Worm (Caenorhabditis elegans) whole organism, midembryonic: ENCODE measurements around the gene obr-1.
A peak's percentile ranks its signal among the peaks of the same experiment; 100 is the strongest.

ENCODE experiments used
- T22C8.4 ChIP-seq: fragments of 200-800 bp; sonication (Bioruptor generic); IDR thresholded peaks from 2 replicates; pipeline ENCODE4 v1.3.6; 2022; ENCODE audit warnings: missing genetic modification characterization, missing compliant biosample characterization
- cog-1 ChIP-seq: sonication (generic microtip); optimal IDR thresholded peaks from 2 replicates; lab custom pipeline; 2016; ENCODE audit warnings: missing genetic modification characterization, missing compliant biosample characterization
- flt-1 ChIP-seq: fragments of 200-800 bp; sonication (Bioruptor generic); IDR thresholded peaks from 2 replicates; pipeline ENCODE4 v1.3.6; 2022; ENCODE audit warnings: missing genetic modification characterization, missing compliant biosample characterization
- klf-2 ChIP-seq: fragments of 200-800 bp; sonication (Bioruptor generic); conservative IDR thresholded peaks from 2 replicates; pipeline ENCODE4 v1.3.6; 2022; ENCODE audit warnings: missing genetic modification reagents, missing genetic modification characterization, missing compliant biosample characterization
- med-1 ChIP-seq: sonication (generic microtip); optimal IDR thresholded peaks from 2 replicates; lab custom pipeline; 2017; ENCODE audit warnings: missing genetic modification characterization, mild to moderate bottlenecking, missing compliant biosample characterization, antibody characterized with exemption, missing genetic modification reagents; ENCODE audit not compliant: insufficient read depth
- ref-1 ChIP-seq: fragments of 200-800 bp; sonication (Bioruptor generic); conservative IDR thresholded peaks from 2 replicates; pipeline ENCODE4 v1.3.6; 2022; ENCODE audit warnings: missing genetic modification reagents, missing genetic modification characterization, missing compliant biosample characterization
- tab-1 ChIP-seq: fragments of 200-800 bp; sonication (Bioruptor generic); IDR thresholded peaks from 2 replicates; pipeline ENCODE4 v1.3.6; 2022; ENCODE audit warnings: missing genetic modification characterization, missing compliant biosample characterization
- ztf-23 ChIP-seq: fragments of 200-800 bp; sonication (Bioruptor generic); IDR thresholded peaks from 2 replicates; pipeline ENCODE4 v1.3.6; 2022; ENCODE audit warnings: missing genetic modification reagents, missing genetic modification characterization, missing compliant biosample characterization
- ztf-29 ChIP-seq: fragments of 200-800 bp; sonication (Bioruptor generic); IDR thresholded peaks from 2 replicates; pipeline ENCODE4 v1.3.6; 2022; ENCODE audit warnings: missing genetic modification reagents, missing genetic modification characterization, missing compliant biosample characterization

The obr-1 gene

ce11 chrIII:11270795-11271194 lies at the start of gene obr-1:
Gene obr-1 (minus strand): TSS chrIII:11270895.
- TF ChIP-seq ref-1 = no peak
- TF ChIP-seq tab-1 (GFP tag; lab: Robert Waterston, UW) = no peak
- TF ChIP-seq flt-1 (GFP tag; lab: Robert Waterston, UW) = no peak
- TF ChIP-seq klf-2 = no peak
- TF ChIP-seq ztf-29 (GFP tag; lab: Robert Waterston, UW) = no peak
- no peak for TF ChIP-seq cog-1 (tag; lab: Kevin White, UChicago)
- no peak for TF ChIP-seq med-1
- TF ChIP-seq T22C8.4 = no peak
- no peak for TF ChIP-seq ztf-23

ce11 chrIII:11318131-11318530 lies 47.4 kb upstream of the obr-1 start, which contains the start of gene teg-1:
Gene teg-1 (minus strand): TSS chrIII:11318231.
- TF ChIP-seq ref-1 (no peak), ztf-23 (no peak), flt-1 (GFP tag; lab: Robert Waterston, UW) (no peak), med-1 (no peak), ztf-29 (GFP tag; lab: Robert Waterston, UW) (no peak), T22C8.4 (no peak), klf-2 (no peak), cog-1 (tag; lab: Kevin White, UChicago) (no peak), tab-1 (GFP tag; lab: Robert Waterston, UW) (no peak)

ce11 chrIII:11317164-11317620 lies 46.5 kb upstream of the obr-1 start, which contains the start of gene mcm-10:
Gene mcm-10 (plus strand): TSS chrIII:11317570.
- TF ChIP-seq ztf-23 (peak; percentile 76; the same call in 1 of the 2 replicates), T22C8.4 (no peak; the same call in 1 of the 2 replicates), cog-1 (tag; lab: Kevin White, UChicago) (peak; percentile 85), klf-2 (peak; percentile 68; the same call in 1 of the 2 replicates), flt-1 (GFP tag; lab: Robert Waterston, UW) (peak; percentile 31; the same call in 1 of the 2 replicates), ztf-29 (GFP tag; lab: Robert Waterston, UW) (peak; percentile 40; the same call in 1 of the 2 replicates)

- TF ChIP-seq ztf-23 (no peak), ref-1 (no peak), klf-2 (no peak), flt-1 (GFP tag; lab: Robert Waterston, UW) (no peak), cog-1 (tag; lab: Kevin White, UChicago) (no peak), ztf-29 (GFP tag; lab: Robert Waterston, UW) (no peak), tab-1 (GFP tag; lab: Robert Waterston, UW) (no peak), med-1 (no peak), T22C8.4 (no peak)
These were observed 40.8 kb upstream of the obr-1 start, which contains the start of gene rab-35 for ce11 chrIII:11311466-11311865. Gene rab-35 (minus strand): TSS chrIII:11311566.

- no peak for TF ChIP-seq tab-1 (GFP tag; lab: Robert Waterston, UW)
- no peak for TF ChIP-seq T22C8.4
- no peak for TF ChIP-seq ztf-29 (GFP tag; lab: Robert Waterston, UW)
- TF ChIP-seq klf-2 = 0 out of 2 replicates have a peak, but pooled peaks have one; percentile 51
- no peak for TF ChIP-seq ref-1
- TF ChIP-seq cog-1 (tag; lab: Kevin White, UChicago) = no peak
- no peak for TF ChIP-seq med-1
- TF ChIP-seq ztf-23 = peak; percentile 65; the same call in 1 of the 2 replicates
- TF ChIP-seq flt-1 (GFP tag; lab: Robert Waterston, UW) = 0 out of 2 replicates have a peak, but pooled peaks have one; percentile 41
These were observed 19.9 kb upstream of the obr-1 start, which contains the start of the genes gly-9, mib-1 and smc-3 for ce11 chrIII:11290554-11290953. Gene gly-9 (minus strand): TSS chrIII:11290580. Gene mib-1 (minus strand): TSS chrIII:11290676. Gene smc-3 (plus strand): TSS chrIII:11290904.

ce11 chrIII:11289876-11290275 lies 19.2 kb upstream of the obr-1 start:
- TF ChIP-seq med-1 (no peak), tab-1 (GFP tag; lab: Robert Waterston, UW) (no peak), ztf-29 (GFP tag; lab: Robert Waterston, UW) (no peak), ztf-23 (no peak), ref-1 (no peak), cog-1 (tag; lab: Kevin White, UChicago) (no peak), T22C8.4 (no peak), klf-2 (no peak), flt-1 (GFP tag; lab: Robert Waterston, UW) (no peak)

ce11 chrIII:11288295-11288694 lies 17.6 kb upstream of the obr-1 start:
- TF ChIP-seq ztf-23 = no peak
- peak; percentile 63 for TF ChIP-seq T22C8.4

- TF ChIP-seq cog-1 (tag; lab: Kevin White, UChicago) (no peak), ztf-29 (GFP tag; lab: Robert Waterston, UW) (no peak), ztf-23 (no peak), tab-1 (GFP tag; lab: Robert Waterston, UW) (no peak), flt-1 (GFP tag; lab: Robert Waterston, UW) (no peak), ref-1 (no peak), T22C8.4 (peak; percentile 81), klf-2 (no peak), med-1 (no peak)
These were observed 16.6 kb upstream of the obr-1 start for ce11 chrIII:11287340-11287739.

ce11 chrIII:11286069-11286468 lies 15.4 kb upstream of the obr-1 start:
- TF ChIP-seq flt-1 (GFP tag; lab: Robert Waterston, UW) (0 out of 2 replicates have a peak, but pooled peaks have one; percentile 34), klf-2 (peak; percentile 38; the same call in 1 of the 2 replicates), cog-1 (tag; lab: Kevin White, UChicago) (peak; percentile 1), ztf-29 (GFP tag; lab: Robert Waterston, UW) (no peak)

ce11 chrIII:11283648-11284047 lies 13.0 kb upstream of the obr-1 start:
- TF ChIP-seq ztf-23 (no peak), ztf-29 (GFP tag; lab: Robert Waterston, UW) (no peak), tab-1 (GFP tag; lab: Robert Waterston, UW) (no peak), ref-1 (no peak), flt-1 (GFP tag; lab: Robert Waterston, UW) (no peak), med-1 (no peak), klf-2 (no peak), T22C8.4 (no peak), cog-1 (tag; lab: Kevin White, UChicago) (no peak)

ce11 chrIII:11279954-11280353 lies 9.3 kb upstream of the obr-1 start:
- TF ChIP-seq ztf-23 (no peak), klf-2 (no peak), flt-1 (GFP tag; lab: Robert Waterston, UW) (no peak), ztf-29 (GFP tag; lab: Robert Waterston, UW) (no peak), T22C8.4 (peak; percentile 81)
